Worm (Caenorhabditis elegans): ENCODE measurements around the gene odr-1.

ce11 chrX:13499923-13500322 is 50.9 kb downstream of the odr-1 start:
- TF ChIP-seq unc-39 (tag; optimal IDR thresholded peaks at IDR 0.05): no peak
- TF ChIP-seq nhr-237 (tag; optimal IDR thresholded peaks at IDR 0.05): no peak
- no peak for TF ChIP-seq snpc-4 (tag; optimal IDR thresholded peaks at IDR 0.05)
- no peak for TF ChIP-seq lsy-2 (tag; optimal IDR thresholded peaks at IDR 0.05)
- no peak for TF ChIP-seq ceh-43 (GFP tag; optimal IDR thresholded peaks at IDR 0.05)
- TF ChIP-seq mls-2 (tag; optimal IDR thresholded peaks at IDR 0.05): no peak

Measured in whole organism, mixed stage, embryonic.